Worm (Caenorhabditis elegans): ENCODE results near the gene frpr-13.
A peak's percentile ranks its signal among the peaks of the same experiment; 100 is the strongest.

ce11 chrV:8939424-8940065 is 40.7 kb downstream of the frpr-13 start:
- TF ChIP-seq ztf-1 (GFP tag; conservative IDR thresholded peaks at IDR 0.05) = no peak
- no peak for TF ChIP-seq elt-1 (tag; optimal IDR thresholded peaks at IDR 0.05)
- no peak for TF ChIP-seq ceh-82 (tag; optimal IDR thresholded peaks at IDR 0.05)
- no peak for TF ChIP-seq ztf-11 (tag; optimal IDR thresholded peaks at IDR 0.05)
- no peak for TF ChIP-seq egl-27 (tag; optimal IDR thresholded peaks at IDR 0.05)
- no peak for TF ChIP-seq ceh-16 (tag; optimal IDR thresholded peaks at IDR 0.05)
- TF ChIP-seq nhr-12 (tag; optimal IDR thresholded peaks at IDR 0.05) = no peak
- no peak for TF ChIP-seq snpc-4 (tag; optimal IDR thresholded peaks at IDR 0.05)
- peak; percentile 26 for TF ChIP-seq lin-13 (GFP tag; optimal IDR thresholded peaks at IDR 0.05)
- no peak for TF ChIP-seq skn-1 (tag; optimal IDR thresholded peaks at IDR 0.05)
- TF ChIP-seq nhr-77 (tag; optimal IDR thresholded peaks at IDR 0.05) = no peak
- TF ChIP-seq ama-1 (optimal IDR thresholded peaks at IDR 0.05) = peak; percentile 97
- no peak for TF ChIP-seq R02D3.7 (tag; optimal IDR thresholded peaks at IDR 0.05)
